Fruit fly (Drosophila melanogaster): ENCODE results near the gene CG8001.

CG8001 gene

DNA sequence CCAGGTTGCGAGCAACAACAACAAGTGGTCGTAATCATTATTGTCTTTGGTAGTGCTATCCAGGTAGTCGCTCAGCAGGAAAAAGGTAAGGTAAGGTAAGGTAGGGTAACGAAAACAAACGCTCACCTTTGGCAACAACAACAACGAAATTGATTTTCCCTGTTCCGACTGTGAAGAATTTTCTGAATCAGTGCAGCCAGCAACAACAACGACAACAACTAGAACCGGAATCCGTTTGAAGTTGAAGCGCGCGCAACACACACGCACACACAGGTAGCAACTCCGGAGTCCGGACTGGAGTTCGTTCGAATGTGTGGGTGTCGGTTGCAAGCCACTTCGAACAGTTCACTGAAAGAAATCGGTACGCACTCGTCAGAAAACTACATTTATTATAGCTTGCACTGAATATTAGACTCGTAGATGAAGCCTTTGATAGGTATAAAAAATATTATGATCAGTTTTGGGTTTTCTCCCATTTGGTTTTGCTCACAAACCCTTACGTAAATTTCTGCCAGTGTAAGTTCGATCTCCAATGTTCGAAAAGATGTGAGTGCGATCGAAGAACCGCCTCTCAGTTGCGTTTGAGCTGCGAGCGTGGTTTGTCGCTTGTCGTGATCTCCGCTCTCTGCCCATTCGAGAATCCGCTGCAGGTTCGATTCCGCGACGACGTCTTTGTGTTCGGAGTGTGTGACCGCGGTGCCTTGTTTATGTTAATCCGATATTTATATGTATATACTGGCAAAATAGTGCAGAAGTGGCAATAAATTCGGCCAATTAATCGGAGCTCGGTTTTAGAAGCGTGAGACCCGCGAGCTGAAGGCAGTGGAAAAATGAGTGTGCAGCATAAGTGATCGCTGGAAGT, 9.4 kb upstream of the CG8001 start, which contains the start of gene CG13921 (continued):
- TF ChIP-seq Dad (GFP tag; optimal IDR thresholded peaks at IDR 0.05) (peak; percentile 99), ac (GFP tag; optimal IDR thresholded peaks at IDR 0.05) (peak; percentile 95), CG12236 (GFP tag; optimal IDR thresholded peaks at IDR 0.05) (peak; percentile 98), CG1529 (GFP tag; optimal IDR thresholded peaks at IDR 0.05) (peak; percentile 98), CG2116 (GFP tag; optimal IDR thresholded peaks at IDR 0.05) (peak; percentile 86), CG17361 (GFP tag; IDR thresholded peaks at IDR 0.05) (peak; percentile 99), Blimp-1 (GFP tag; optimal IDR thresholded peaks at IDR 0.05) (peak; percentile 98), CG30431 (GFP tag; optimal IDR thresholded peaks at IDR 0.05) (peak; percentile 99), fru (optimal IDR thresholded peaks at IDR 0.05) (no peak), CG13287 (GFP tag; IDR thresholded peaks at IDR 0.05; ENCODE audit: partially characterized antibody) (no peak), cad (GFP tag; optimal IDR thresholded peaks at IDR 0.05) (peak; percentile 14), HLH54F (GFP tag; optimal IDR thresholded peaks at IDR 0.05) (peak; percentile 98), Meics (GFP tag; optimal IDR thresholded peaks at IDR 0.05) (peak; percentile 98), croc (GFP tag; conservative IDR thresholded peaks at IDR 0.05) (peak; percentile 98), CG10979 (tag; optimal IDR thresholded peaks at IDR 0.05) (peak; percentile 100), CG6254 (GFP tag; optimal IDR thresholded peaks at IDR 0.05) (peak; percentile 97), CG14667 (GFP tag; IDR thresholded peaks at IDR 0.05) (peak; percentile 99), Med (GFP tag) (peak; percentile 100), Hr39 (optimal IDR thresholded peaks at IDR 0.05) (no peak)

- TF ChIP-seq Sry-β (GFP tag; optimal IDR thresholded peaks at IDR 0.05) (peak; percentile 20), CG9932 (GFP tag; IDR thresholded peaks at IDR 0.05) (peak; percentile 12; the same call in 1 of the 2 replicates), pzg (GFP tag; optimal IDR thresholded peaks at IDR 0.05) (peak; percentile 8), lmd (GFP tag; IDR thresholded peaks at IDR 0.05) (peak; percentile 27; the same call in 1 of the 2 replicates), HLH54F (GFP tag; optimal IDR thresholded peaks at IDR 0.05) (no peak), Rfx (GFP tag; IDR thresholded peaks at IDR 0.05) (0 out of 2 replicates have a peak, but pooled peaks have one; percentile 15), abd-A (tag; optimal IDR thresholded peaks at IDR 0.05) (peak; percentile 27), B-H2 (GFP tag; optimal IDR thresholded peaks at IDR 0.05) (peak; percentile 2), NfI (GFP tag; optimal IDR thresholded peaks at IDR 0.05) (peak; percentile 10), CG2120 (GFP tag; optimal IDR thresholded peaks at IDR 0.05) (peak; percentile 17), onecut (GFP tag; IDR thresholded peaks at IDR 0.05) (0 out of 2 replicates have a peak, but pooled peaks have one; percentile 35), Nf-YC (tag; optimal IDR thresholded peaks at IDR 0.05) (peak; percentile 12), Trl (optimal IDR thresholded peaks at IDR 0.05) (peak; percentile 22 to 32), Trl (GFP tag; optimal IDR thresholded peaks at IDR 0.05) (no peak), D19A (tag; optimal IDR thresholded peaks at IDR 0.05) (peak; percentile 69), CG3995 (GFP tag; optimal IDR thresholded peaks at IDR 0.05) (peak; percentile 94), unc-4 (GFP tag; IDR thresholded peaks at IDR 0.05; ENCODE audit: partially characterized antibody) (0 out of 2 replicates have a peak, but pooled peaks have one; percentile 14), ewg (GFP tag; optimal IDR thresholded peaks at IDR 0.05) (peak; percentile 98), CG7987 (GFP tag; optimal IDR thresholded peaks at IDR 0.05) (no peak), CG8290 (GFP tag; optimal IDR thresholded peaks at IDR 0.05) (no peak), CG8290 (tag; optimal IDR thresholded peaks at IDR 0.05) (peak in 1 of 2 experiments; percentile 46), row (GFP tag; IDR thresholded peaks at IDR 0.05) (peak; percentile 58), mld (GFP tag; IDR thresholded peaks at IDR 0.05; ENCODE audit: partially characterized antibody) (no peak), Ets97D (GFP tag; optimal IDR thresholded peaks at IDR 0.05) (peak; percentile 49), psq (GFP tag; optimal IDR thresholded peaks at IDR 0.05) (no peak), Med (GFP tag) (peak; percentile 88), CG18599 (GFP tag; optimal IDR thresholded peaks at IDR 0.05) (peak; percentile 14), Hmr (GFP tag; optimal IDR thresholded peaks at IDR 0.05) (peak; percentile 38), seq (GFP tag; IDR thresholded peaks at IDR 0.05) (peak; percentile 70), CG4854 (GFP tag; optimal IDR thresholded peaks at IDR 0.05) (no peak), Dp (GFP tag; optimal IDR thresholded peaks at IDR 0.05) (no peak)
Measured at dm6 chr3L:1748218-1748617, 7.7 kb upstream of the CG8001 start.
